Worm (Caenorhabditis elegans): ENCODE results near the gene Y39G8B.13.
A peak's percentile ranks its signal among the peaks of the same experiment; 100 is the strongest.

The Y39G8B.13 gene

ce11 chrII:14010656-14011376, 28.0 kb upstream of the Y39G8B.13 start, which contains the start of gene F01D5.8 (continued):
- TF ChIP-seq nhr-28 (tag; optimal IDR thresholded peaks at IDR 0.05) (peak; percentile 41), F26F4.8 (GFP tag; conservative IDR thresholded peaks at IDR 0.05) (no peak), gei-8 (GFP tag; optimal IDR thresholded peaks at IDR 0.05) (no peak), lir-3 (tag; optimal IDR thresholded peaks at IDR 0.05) (no peak), dve-1 (tag; optimal IDR thresholded peaks at IDR 0.05; ENCODE audit: insufficient read depth) (peak; percentile 4), zfp-3 (GFP tag; conservative IDR thresholded peaks at IDR 0.05) (0 out of 2 replicates have a peak, but pooled peaks have one; percentile 18)

- no peak for TF ChIP-seq mdl-1 (tag; optimal IDR thresholded peaks at IDR 0.05)
- no peak for TF ChIP-seq ceh-44 (GFP tag; IDR thresholded peaks at IDR 0.05)
Observed at ce11 chrII:14008359-14008758, 25.5 kb upstream of the Y39G8B.13 start, which contains the start of gene F01D5.7. Gene F01D5.7 (plus strand): TSS chrII:14008659.

DNA sequence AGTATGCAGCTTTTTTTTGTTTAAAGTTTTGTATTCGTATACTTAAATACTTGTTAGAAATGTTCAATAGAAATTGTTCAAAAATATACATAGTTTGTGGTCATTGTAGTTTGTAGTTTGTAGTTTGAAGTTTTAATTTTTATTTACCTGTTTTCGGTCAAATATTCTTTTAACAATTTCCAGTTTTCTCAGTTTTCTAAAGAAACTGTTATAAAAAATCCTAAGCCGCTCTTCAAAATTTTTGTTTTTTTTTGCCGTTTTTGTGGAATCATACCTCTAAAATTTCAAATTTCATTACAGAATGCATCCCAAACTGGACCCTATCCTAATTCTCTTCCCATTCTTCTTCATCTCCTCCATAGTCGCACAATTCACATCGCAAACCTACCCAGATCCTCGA, 23.4 kb upstream of the Y39G8B.13 start, which contains the start of gene F01D5.6:
Gene F01D5.6 (plus strand): TSS at position 301 of the 400 bp plus-strand sequence.
- no peak for TF ChIP-seq Y105C5A.15 (GFP tag; IDR thresholded peaks at IDR 0.05)
- TF ChIP-seq lin-38 (GFP tag; IDR thresholded peaks at IDR 0.05) = no peak
- TF ChIP-seq madf-5 (GFP tag; IDR thresholded peaks at IDR 0.05) = no peak
- TF ChIP-seq Y75B8A.6 (GFP tag; IDR thresholded peaks at IDR 0.05) = no peak
- TF ChIP-seq zfp-3 (GFP tag; conservative IDR thresholded peaks at IDR 0.05) = no peak
- TF ChIP-seq dmd-6 (GFP tag; IDR thresholded peaks at IDR 0.05) = no peak
- TF ChIP-seq egl-43 (GFP tag; IDR thresholded peaks at IDR 0.05) = no peak
- no peak for TF ChIP-seq sdz-12 (GFP tag; optimal IDR thresholded peaks at IDR 0.05)
- no peak for TF ChIP-seq T26A8.4 (GFP tag; IDR thresholded peaks at IDR 0.05)
- no peak for TF ChIP-seq F26F4.8 (GFP tag; conservative IDR thresholded peaks at IDR 0.05)
- TF ChIP-seq arid-1 (GFP tag; conservative IDR thresholded peaks at IDR 0.05) = no peak
- no peak for TF ChIP-seq lim-7 (GFP tag; IDR thresholded peaks at IDR 0.05)
- TF ChIP-seq mxl-3 (GFP tag; optimal IDR thresholded peaks at IDR 0.05) = no peak
- TF ChIP-seq mes-2 (tag; optimal IDR thresholded peaks at IDR 0.05; ENCODE audit: poor library complexity, severe bottlenecking) = no peak
- TF ChIP-seq lin-13 (GFP tag; optimal IDR thresholded peaks at IDR 0.05) = no peak
- TF ChIP-seq nhr-25 (tag; optimal IDR thresholded peaks at IDR 0.05; ENCODE audit: borderline replicate concordance, insufficient read depth) = no peak
- no peak for TF ChIP-seq unc-62 (GFP tag; optimal IDR thresholded peaks at IDR 0.05 in 1 of 2)
- no peak for TF ChIP-seq unc-62 (tag; optimal IDR thresholded peaks at IDR 0.05)

- TF ChIP-seq unc-62 (GFP tag; optimal IDR thresholded peaks at IDR 0.05 in 1 of 2) (no peak), unc-62 (tag; optimal IDR thresholded peaks at IDR 0.05) (no peak), dve-1 (tag; optimal IDR thresholded peaks at IDR 0.05; ENCODE audit: insufficient read depth) (no peak), gei-8 (GFP tag; optimal IDR thresholded peaks at IDR 0.05) (no peak)
Observed at ce11 chrII:14005183-14005582, 22.3 kb upstream of the Y39G8B.13 start.

DNA sequence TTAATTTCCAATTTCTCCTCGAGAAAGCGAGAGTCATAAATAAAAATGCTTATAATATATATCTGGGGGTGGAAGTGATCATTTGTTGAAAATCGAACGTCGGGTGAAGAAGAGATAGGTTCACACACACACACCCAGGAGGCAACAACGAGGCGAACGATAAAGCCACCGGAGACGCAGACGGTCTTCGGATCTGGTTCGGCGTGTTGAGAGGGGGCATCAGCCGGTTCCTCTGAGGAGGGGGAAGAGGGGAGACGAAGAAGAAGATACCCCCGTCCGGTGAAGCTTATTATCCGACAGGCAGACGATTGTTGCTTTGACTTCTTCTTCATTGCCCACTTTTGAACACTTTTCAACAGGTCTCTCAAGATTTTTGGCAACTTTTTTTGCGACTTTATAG, 21.9 kb upstream of the Y39G8B.13 start:
- TF ChIP-seq set-16 (GFP tag; IDR thresholded peaks at IDR 0.05) (peak; percentile 57; the same call in 1 of the 2 replicates), nhr-11 (tag; optimal IDR thresholded peaks at IDR 0.05) (no peak), mdl-1 (tag; optimal IDR thresholded peaks at IDR 0.05) (peak in 1 of 2 experiments; percentile 7), T26A8.4 (GFP tag; IDR thresholded peaks at IDR 0.05) (0 out of 2 replicates have a peak, but pooled peaks have one; percentile 20), hlh-11 (tag; optimal IDR thresholded peaks at IDR 0.05) (peak; percentile 51), nhr-6 (tag; optimal IDR thresholded peaks at IDR 0.05) (no peak), aha-1 (tag) (peak; percentile 35), nhr-25 (tag; optimal IDR thresholded peaks at IDR 0.05; ENCODE audit: borderline replicate concordance, insufficient read depth) (no peak), dpl-1 (GFP tag; optimal IDR thresholded peaks at IDR 0.05) (no peak), nhr-48 (tag; optimal IDR thresholded peaks at IDR 0.05) (peak; percentile 23)
